Fruit fly (Drosophila melanogaster) ovary, adult (tissue): Measurements from ENCODE around the gene CG34008.

Source experiments
- CG17801 ChIP-seq: fragments of 200-800 bp; optimal IDR thresholded peaks from 2 replicates; lab custom pipeline; 2019; ENCODE audit warnings: missing biosample characterization, mild to moderate bottlenecking, missing genetic modification characterization, moderate library complexity; ENCODE audit not compliant: partially characterized antibody

Gene CG34008

DNA sequence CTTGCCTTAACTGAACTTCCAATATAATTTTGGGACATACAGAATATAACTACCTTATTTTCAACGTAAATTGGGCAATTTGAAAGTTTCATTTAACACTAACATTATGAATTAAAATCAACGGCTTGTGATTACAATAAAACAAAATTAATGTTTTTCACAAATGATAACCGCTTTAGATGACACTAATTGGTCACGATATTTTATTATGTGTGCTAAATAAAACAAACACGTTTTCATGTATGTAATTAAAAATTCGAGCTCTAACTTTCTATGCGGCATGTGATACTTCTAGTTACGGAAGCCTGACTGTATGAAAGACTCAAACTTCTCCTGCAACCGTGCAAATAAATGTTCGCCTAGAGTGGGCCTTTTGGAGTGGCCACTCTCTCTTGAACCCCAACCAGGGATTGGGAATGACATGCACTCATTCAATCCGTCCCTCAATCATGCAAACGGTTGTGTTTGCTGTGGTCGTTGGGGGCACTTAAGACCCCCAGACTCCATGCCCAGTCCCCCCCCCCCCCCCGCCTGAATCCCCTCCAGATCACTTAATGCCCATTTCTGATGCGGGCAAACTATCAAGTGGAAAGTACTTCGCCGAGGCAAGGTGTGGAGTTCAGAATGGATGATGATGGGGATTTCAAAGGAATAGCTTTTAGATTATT is 14.0 kb upstream of the CG34008 start:
- TF ChIP-seq CG17801, result no peak

DNA sequence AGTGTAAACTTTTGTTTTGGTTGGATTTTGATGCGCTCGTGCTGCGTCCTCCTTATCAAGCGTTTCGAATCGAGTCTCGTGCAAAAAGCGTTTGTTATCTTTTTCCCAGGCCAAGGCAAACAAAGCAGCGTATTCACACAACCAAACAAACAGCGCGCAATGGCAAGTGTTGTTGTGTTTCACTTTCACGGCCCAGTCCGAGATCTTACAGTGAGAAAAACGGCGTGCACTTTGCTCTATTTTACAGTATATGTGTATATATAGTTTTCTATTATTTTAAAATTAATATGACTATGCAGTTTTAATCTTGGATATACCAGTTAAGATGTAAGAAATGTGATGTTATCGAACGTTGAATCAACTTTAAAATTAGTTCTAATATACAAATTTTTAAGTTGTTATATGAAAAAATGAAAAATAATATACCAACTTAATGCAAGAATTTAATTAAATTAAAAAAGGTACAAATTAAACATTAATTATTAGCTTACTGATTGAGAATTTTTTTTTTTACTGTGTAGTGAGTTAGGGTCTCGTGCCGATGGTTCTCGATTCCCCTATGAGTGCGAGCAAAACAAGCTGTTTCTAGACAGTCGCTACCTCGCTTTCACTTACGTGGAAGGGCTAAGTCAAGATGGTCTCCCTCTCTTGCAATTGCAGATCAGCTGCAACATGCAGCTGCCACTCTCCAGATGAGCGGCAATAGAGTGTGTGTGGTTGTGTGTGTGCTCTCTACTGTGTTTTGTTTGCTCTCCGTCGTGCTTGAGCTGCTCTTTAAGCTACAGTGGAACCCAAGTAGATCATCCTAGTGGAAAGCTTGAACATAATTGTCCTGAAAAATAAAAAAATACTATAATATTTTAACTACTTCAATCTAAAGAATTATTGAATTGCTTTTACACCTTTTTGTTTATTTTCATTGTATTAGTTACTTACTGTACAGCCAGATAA is 13.1 kb upstream of the CG34008 start:
- peak; percentile 89 for TF ChIP-seq CG17801

DNA sequence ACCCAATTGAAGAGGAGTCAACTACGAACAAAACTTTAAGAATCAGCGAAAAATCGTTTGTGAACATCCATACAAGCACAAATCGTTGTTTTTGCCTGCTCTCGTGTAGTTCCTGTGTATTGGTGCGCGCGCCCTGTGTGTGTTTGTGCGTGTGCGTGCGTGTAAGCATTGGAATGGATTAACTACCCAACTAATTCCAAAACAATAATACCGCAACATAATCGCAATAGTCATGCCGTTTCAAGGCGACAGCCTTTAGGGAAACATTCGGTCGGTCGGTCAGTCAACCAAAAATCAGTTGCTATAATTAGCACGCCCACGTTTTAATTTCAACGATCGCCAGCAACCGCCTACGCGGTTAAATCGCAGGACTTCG is 12.1 kb upstream of the CG34008 start:
- no peak for TF ChIP-seq CG17801

DNA sequence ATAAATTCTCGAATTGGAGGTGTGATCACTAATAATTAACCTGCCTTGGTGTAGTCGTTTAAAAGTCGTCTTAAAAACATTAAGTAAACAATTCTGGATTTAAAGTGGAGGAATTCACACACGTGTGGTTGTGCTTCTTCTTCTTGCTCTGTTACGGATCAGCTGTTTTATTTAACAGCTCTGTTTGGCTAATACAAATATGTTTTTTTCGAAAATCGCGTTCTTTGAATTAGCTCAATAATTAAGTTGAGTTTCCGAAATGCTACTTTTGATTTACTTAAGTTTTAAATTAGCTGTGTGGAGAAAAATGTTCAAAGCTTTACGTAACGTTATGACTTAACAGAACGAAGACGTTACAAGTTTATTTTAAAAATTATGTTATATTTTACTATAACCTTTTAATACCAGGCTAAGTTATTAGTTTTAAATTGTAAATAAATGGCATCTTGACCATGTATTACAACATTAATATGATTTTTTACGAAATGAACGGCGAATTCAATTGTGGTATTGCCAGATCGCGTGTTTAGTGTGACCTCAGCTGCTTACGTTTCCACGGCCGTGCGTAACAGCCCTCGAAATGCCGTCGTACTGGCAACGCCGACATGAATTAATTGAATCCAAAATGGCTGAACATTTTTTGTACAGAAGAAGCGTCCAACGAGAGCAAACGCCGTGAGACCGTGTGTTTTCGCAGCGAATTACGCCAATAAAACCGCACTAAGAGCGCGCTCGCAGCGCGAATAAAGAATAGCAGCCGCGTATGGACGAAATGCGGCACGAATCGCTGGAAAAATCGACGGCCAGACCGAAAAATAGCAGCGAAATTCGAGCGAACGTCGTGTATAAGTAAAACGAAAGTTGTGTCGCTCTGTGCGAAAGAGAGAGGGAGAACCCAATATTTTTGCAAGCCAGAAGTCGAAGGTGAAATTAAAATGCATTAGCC is 11.5 kb upstream of the CG34008 start, which contains the start of the genes Pus1 and bon:
Gene Pus1, minus strand, starts transcription at position 155 of the 946 bp plus-strand sequence.
Gene bon, plus strand, starts transcription at position 623 of the 946 bp plus-strand sequence.
- TF ChIP-seq CG17801, result peak; percentile 35

DNA sequence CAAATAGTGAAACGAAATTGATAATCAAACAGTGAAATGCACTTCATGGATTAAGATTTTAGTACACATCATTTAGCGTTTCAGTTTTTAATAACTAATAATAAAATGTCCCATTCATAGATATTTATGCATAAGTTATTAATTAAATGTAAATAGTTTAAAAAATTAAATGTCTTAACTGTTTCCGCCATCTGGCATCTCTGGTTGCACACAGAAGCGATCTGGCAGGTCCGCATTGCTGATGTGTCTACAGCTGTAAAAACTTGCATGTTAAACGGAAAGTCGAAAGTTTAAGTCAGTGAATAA is 7.1 kb upstream of the CG34008 start, which contains the start of gene Srp72:
Gene Srp72, plus strand, starts transcription at position 232 of the 306 bp plus-strand sequence.
- TF ChIP-seq CG17801, result peak; percentile 67

DNA sequence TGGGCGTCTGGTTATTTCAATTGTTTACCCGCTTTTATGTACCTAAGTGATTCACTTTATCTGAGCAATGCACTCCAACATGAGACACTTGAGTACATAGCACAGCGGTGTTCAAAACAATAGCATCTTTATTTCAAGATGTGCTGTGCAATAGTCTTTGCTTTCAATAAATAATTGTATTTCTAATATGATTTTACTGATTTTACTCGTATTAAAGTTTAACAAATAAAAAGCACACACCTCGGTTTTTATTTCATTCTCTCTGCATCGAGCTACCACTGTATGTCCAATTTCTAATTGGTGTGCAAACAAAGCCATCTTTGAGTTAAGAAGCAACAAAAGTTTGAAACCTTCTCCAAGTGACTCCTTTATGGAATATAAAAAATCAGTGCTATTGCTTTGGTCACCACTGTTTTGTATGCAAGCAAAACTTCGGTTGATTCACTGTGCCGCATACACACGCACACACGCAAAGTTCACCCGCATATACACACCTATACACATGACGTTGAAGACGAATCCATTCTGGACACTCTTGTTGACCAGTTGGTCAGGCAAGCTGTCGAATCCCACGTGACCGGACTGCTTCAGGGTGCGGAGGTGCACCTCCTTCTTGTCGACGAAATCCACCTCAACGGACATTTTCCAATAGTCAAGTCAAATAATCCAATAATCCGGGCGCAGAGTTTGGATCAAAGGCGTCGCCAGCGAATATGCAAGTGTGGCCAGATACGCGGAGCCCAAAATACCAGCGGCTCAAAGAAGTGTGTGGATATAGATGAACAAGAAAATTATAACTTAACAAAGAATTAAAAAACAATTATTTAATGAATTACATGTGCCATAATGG is 6.5 kb upstream of the CG34008 start, which contains the start of gene Septin2:
Gene Septin2, minus strand, starts transcription at position 727 of the 850 bp plus-strand sequence.
- peak; percentile 65 for TF ChIP-seq CG17801

DNA sequence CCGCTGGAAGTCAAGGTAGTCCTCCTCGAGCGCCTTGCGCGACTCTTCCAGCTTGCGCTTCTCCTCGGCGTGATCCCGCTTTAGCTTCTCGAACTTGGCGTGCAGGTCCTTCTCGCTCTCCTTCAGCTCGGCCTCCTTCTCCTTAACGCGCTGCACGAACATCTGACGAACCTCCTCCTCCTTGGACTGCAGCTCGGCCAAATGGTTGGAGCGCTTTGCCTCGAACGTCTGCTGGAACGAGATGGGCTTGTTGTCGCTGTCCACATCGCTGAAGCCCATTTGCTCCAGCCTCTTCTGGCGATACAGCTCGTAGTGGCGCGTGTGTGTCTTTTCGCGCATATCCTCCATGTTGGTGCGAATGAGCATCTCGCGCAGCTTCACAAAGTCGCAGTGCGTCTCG is 5.1 kb upstream of the CG34008 start:
- TF ChIP-seq CG17801, result no peak

DNA sequence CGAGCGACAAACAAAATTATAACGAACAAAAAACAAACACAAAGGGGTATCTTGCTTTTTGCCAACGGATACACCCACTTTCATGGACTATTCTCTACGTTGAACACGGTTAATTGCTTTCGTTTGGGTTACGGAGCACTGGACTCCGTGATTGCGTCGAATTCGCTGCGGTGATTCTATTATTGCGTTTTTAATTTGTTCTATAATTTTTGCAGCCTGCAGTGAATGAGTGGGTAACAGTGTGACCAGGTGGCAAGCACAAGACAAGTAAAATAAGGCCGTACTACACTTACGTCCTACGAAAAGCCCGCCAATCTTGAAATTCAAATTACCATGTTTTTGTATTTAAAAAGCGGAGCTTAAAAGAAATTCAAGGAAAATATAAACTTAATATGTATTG is 4.2 kb upstream of the CG34008 start, which contains the start of gene CG16953:
Gene CG16953, minus strand, starts transcription at position 268 of the 400 bp plus-strand sequence.
- peak; percentile 40 for TF ChIP-seq CG17801

DNA sequence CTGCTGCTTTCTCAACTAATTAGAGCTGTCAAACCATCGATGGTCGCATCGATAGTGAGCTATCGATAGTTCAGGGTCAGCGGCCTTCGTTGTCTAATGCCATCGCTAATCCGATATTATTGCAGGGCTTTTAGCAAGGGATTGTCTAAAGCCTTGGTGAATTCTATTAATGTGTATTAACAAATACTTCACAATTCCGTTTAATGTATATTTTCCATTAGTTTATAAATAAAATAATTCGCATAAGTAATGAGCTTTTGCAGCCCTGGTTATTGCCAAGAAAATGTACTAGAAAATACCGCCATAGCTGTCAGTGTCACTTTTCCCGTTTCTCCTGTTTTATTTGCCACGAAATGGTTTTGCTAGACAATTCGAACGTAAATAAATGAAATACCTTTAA is 1.5 kb downstream of the CG34008 start, which contains the start of the genes EloB and Srp14:
Gene EloB, minus strand, starts transcription at position 35 of the 400 bp plus-strand sequence.
Gene Srp14, plus strand, starts transcription at position 300 of the 400 bp plus-strand sequence.
- TF ChIP-seq CG17801, result peak; percentile 88

DNA sequence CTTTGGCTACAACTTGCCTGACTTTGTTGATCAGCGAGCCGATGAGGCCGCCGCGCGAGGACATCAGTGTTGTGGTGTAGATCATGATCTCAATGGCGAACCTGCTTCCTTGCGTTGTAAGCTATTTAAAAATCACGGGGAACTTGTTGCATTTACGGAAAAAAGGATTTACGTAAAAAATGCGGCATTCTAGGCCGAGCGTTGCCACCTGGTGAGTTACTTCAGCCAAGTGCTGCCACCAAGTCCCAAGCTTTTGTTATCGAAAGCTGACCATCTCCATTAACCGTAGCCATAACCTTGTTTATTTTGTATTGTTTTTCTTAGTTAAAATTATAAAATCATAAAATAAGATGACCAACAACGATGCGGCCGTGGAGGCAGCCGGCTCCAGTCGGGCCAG is 4.5 kb downstream of the CG34008 start, which contains the start of the genes TFAM and CG5412:
Gene TFAM, minus strand, starts transcription at position 222 of the 400 bp plus-strand sequence.
Gene CG5412, plus strand, starts transcription at position 265 of the 400 bp plus-strand sequence.
- TF ChIP-seq CG17801, result no peak

DNA sequence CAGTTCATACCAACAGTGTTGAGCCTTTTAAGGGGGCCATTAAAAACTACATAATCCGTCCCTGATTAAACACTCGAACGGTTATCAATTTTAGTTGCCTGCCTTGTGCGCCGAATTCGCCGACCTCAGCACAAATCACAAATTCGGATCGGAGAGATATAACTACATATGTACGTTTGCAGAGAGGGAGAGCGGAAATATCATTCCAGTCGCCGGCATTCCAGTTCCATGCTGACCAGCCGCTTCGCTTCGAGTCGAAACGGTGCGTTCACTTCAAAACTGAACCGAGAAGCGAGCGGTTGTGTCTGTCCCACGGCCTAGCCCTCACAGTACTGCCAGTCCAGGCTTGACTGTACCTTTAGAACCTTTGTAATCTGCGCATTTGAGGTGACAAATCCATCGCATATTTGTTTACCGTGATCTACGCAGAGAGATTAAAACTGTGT is 6.8 kb downstream of the CG34008 start:
- peak; percentile 70 for TF ChIP-seq CG17801

DNA sequence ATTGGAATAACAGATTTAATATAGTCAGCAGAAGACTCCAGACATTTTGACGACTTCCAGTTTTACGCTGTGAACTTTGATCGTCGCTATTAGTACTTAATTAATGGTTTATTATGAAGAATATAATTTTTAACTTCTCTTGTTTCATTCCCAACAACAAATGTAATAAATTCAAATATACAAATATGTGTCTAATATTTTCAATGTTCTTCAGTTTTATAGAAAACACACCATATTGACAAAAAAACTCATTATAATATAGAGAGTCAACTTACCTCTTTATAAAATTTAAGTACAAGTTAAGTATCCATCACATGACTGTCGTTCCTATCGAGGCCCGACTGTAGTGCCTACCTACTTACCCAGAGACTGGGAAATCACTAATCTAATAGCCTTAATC is 8.0 kb downstream of the CG34008 start:
- TF ChIP-seq CG17801, result no peak

DNA sequence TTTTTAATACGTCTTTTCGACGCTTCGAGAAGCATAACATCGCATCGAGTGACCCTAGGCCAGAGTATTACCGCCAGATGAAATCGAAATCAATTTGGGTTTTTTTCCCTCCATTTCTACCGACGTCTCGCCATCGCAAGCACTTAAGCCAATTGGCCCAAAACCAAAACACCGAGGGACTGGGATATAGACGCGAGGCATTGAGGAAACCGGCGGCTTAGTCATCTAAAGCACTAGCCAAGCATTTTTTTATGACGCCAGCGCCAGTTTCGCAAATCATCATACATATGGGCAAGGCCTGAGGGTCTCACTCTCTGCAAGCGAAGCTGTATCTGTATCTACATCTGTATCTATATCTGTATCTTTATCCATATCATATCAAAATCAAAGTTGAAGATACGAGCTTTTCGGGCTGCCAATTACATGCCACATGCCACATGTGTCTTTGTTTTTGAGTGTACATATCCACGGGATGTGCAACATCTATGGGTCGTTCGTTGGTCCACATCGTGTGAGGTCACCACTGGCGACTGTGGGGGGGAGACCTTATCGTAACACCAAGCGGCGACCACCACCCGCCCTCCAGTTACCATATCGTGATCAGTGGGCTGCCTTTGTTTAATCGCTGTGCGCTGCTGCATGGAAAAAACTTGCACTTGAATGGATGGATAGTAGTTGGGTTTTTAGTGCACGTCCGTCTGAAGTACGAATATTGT is 13.7 kb downstream of the CG34008 start:
- no peak for TF ChIP-seq CG17801

DNA sequence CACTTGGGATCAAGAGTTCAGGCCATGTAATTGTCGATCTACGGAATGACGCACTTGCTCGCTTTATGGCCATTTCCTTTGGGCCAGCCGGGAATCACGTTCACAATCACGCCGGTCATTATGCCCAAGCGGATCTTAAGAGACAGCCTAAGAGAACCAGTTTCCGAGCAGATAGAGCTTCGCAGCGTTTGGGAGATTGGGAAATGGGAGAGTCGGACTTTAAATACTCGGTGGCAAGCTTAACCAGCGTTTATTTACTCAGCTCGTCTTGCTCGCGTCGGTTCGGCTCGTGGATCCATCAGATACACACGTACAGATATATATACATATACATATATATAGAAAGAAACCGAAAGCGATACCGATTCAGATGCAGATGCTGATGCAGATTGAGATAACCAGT is 15.8 kb downstream of the CG34008 start:
- no peak for TF ChIP-seq CG17801
